Fruit fly (Drosophila melanogaster) whole organism, embryonic: ENCODE measurements around the gene Hrb98DE.

ENCODE experiments used
- Ada2b ChIP-seq: fragments of 200-800 bp; sonication (Bioruptor generic); IDR thresholded peaks from 2 replicates; pipeline ENCODE4 v1.3.6; 2022; ENCODE audit warnings: missing biosample characterization, missing genetic modification characterization
- B-H2 ChIP-seq: fragments of 200-800 bp; sonication (Bioruptor generic); optimal IDR thresholded peaks from 2 replicates; lab custom pipeline; 2018; ENCODE audit warnings: missing biosample characterization, mild to moderate bottlenecking, missing genetic modification characterization
- Blimp-1 ChIP-seq: fragments of 200-800 bp; sonication (Bioruptor generic); optimal IDR thresholded peaks from 3 replicates; lab custom pipeline; 2018; ENCODE audit warnings: missing biosample characterization, missing genetic modification characterization, mild to moderate bottlenecking, moderate library complexity, missing genetic modification reagents
- BtbVII ChIP-seq: fragments of 200-800 bp; sonication (Bioruptor generic); optimal IDR thresholded peaks from 3 replicates; lab custom pipeline; 2017; ENCODE audit warnings: missing biosample characterization, mild to moderate bottlenecking, missing genetic modification characterization
- CG10654 ChIP-seq: fragments of 200-800 bp; sonication (Bioruptor generic); optimal IDR thresholded peaks from 2 replicates; lab custom pipeline; 2016; ENCODE audit warnings: missing biosample characterization, missing genetic modification characterization
- CG14014 ChIP-seq: fragments of 200-800 bp; sonication (Bioruptor generic); IDR thresholded peaks from 2 replicates; pipeline ENCODE4 v1.3.6; 2022; ENCODE audit warnings: missing biosample characterization, missing genetic modification characterization
- CG15601 ChIP-seq: fragments of 200-800 bp; sonication (Bioruptor generic); optimal IDR thresholded peaks from 3 replicates; lab custom pipeline; 2019; ENCODE audit warnings: missing biosample characterization, mild to moderate bottlenecking, missing genetic modification characterization, moderate library complexity
- CG16813 ChIP-seq: fragments of 200-800 bp; sonication (Bioruptor generic); IDR thresholded peaks from 3 replicates; pipeline ENCODE4 v1.3.6; 2022; ENCODE audit warnings: missing biosample characterization, missing genetic modification characterization; ENCODE audit not compliant: partially characterized antibody
- CG2116 ChIP-seq: fragments of 200-800 bp; sonication (Bioruptor generic); optimal IDR thresholded peaks from 3 replicates; lab custom pipeline; 2018; ENCODE audit warnings: missing biosample characterization, mild to moderate bottlenecking, missing genetic modification characterization
- CG2120 ChIP-seq: fragments of 200-800 bp; sonication (Bioruptor generic); optimal IDR thresholded peaks from 3 replicates; lab custom pipeline; 2016; ENCODE audit warnings: missing biosample characterization, missing genetic modification characterization
- CG2129 ChIP-seq: fragments of 200-800 bp; sonication (Bioruptor generic); IDR thresholded peaks from 2 replicates; pipeline ENCODE4 v1.3.6; 2022; ENCODE audit warnings: missing biosample characterization, missing genetic modification characterization; ENCODE audit not compliant: partially characterized antibody
- CG2678 ChIP-seq: fragments of 200-800 bp; sonication (Bioruptor generic); optimal IDR thresholded peaks from 3 replicates; lab custom pipeline; 2019; ENCODE audit warnings: missing biosample characterization, mild to moderate bottlenecking, missing genetic modification characterization, moderate library complexity
- CG2712 ChIP-seq: fragments of 200-800 bp; optimal IDR thresholded peaks from 3 replicates; lab custom pipeline; 2019; ENCODE audit warnings: missing biosample characterization, mild to moderate bottlenecking, missing genetic modification characterization, moderate library complexity
- CG2889 ChIP-seq: fragments of 200-800 bp; sonication (Bioruptor generic); IDR thresholded peaks from 3 replicates; pipeline ENCODE4 v1.3.6; 2022; ENCODE audit warnings: missing biosample characterization, missing genetic modification characterization
- CG34224 ChIP-seq: fragments of 200-800 bp; sonication (Bioruptor generic); IDR thresholded peaks from 3 replicates; pipeline ENCODE4 v1.3.6; 2022; ENCODE audit warnings: missing biosample characterization, missing genetic modification characterization; ENCODE audit not compliant: partially characterized antibody
- CG4404 ChIP-seq: fragments of 200-800 bp; sonication (Bioruptor generic); IDR thresholded peaks from 2 replicates; pipeline ENCODE4 v1.3.6; 2022; ENCODE audit warnings: missing biosample characterization, missing genetic modification characterization
- CG6813 ChIP-seq: fragments of 200-800 bp; sonication (Bioruptor generic); optimal IDR thresholded peaks from 2 replicates; lab custom pipeline; 2017; ENCODE audit warnings: missing biosample characterization, missing genetic modification characterization, mild to moderate bottlenecking, moderate library complexity, missing genetic modification reagents
- CG7745 ChIP-seq: fragments of 200-800 bp; sonication (Bioruptor generic); optimal IDR thresholded peaks from 2 replicates; lab custom pipeline; 2018; ENCODE audit warnings: missing biosample characterization, mild to moderate bottlenecking, missing genetic modification characterization, moderate library complexity
- CG9609 ChIP-seq: fragments of 200-800 bp; sonication (Bioruptor generic); optimal IDR thresholded peaks from 3 replicates; lab custom pipeline; 2016; ENCODE audit warnings: missing biosample characterization, missing genetic modification characterization
- CG9797 ChIP-seq: fragments of 200-800 bp; sonication (Bioruptor generic); optimal IDR thresholded peaks from 3 replicates; lab custom pipeline; 2018; ENCODE audit warnings: missing biosample characterization, mild to moderate bottlenecking, missing genetic modification characterization
- CG9932 ChIP-seq: fragments of 200-800 bp; sonication (Bioruptor generic); IDR thresholded peaks from 2 replicates; pipeline ENCODE4 v1.3.6; 2022; ENCODE audit warnings: missing biosample characterization, missing genetic modification characterization
- CHES-1-like ChIP-seq: fragments of 200-800 bp; sonication (Bioruptor generic); optimal IDR thresholded peaks from 2 replicates; lab custom pipeline; 2016; ENCODE audit warnings: missing biosample characterization, missing genetic modification characterization
- CTCF ChIP-seq: fragments of 200-800 bp; sonication (Bioruptor generic); optimal IDR thresholded peaks from 2 replicates; lab custom pipeline; 2017; ENCODE audit warnings: missing biosample characterization, mild to moderate bottlenecking, missing genetic modification characterization, moderate library complexity
- Camta ChIP-seq: fragments of 200-800 bp; sonication (Bioruptor generic); optimal IDR thresholded peaks from 2 replicates; lab custom pipeline; 2016; ENCODE audit warnings: missing biosample characterization, missing genetic modification characterization
- Deaf1 ChIP-seq: fragments of 200-800 bp; optimal IDR thresholded peaks from 3 replicates; lab custom pipeline; 2019; ENCODE audit warnings: missing biosample characterization, mild to moderate bottlenecking, missing genetic modification characterization, moderate library complexity
- Dek ChIP-seq: fragments of 200-800 bp; sonication (Bioruptor generic); optimal IDR thresholded peaks from 3 replicates; lab custom pipeline; 2019; ENCODE audit warnings: missing biosample characterization, mild to moderate bottlenecking, missing genetic modification characterization, moderate library complexity
- Hr78 ChIP-seq, 2 experiments: fragments of 200-800 bp in 1 of 2; fragments of >200 bp in 1 of 2; sonication (Bioruptor generic) in 1 of 2; optimal IDR thresholded peaks; 2 replicates each; lab custom pipeline; 2017 to 2019; ENCODE audit warnings: missing biosample characterization in 2 of 2, missing genetic modification characterization in 2 of 2, mild to moderate bottlenecking in 1 of 2, moderate library complexity in 1 of 2
- MBD-R2 ChIP-seq: fragments of 200-800 bp; sonication (Bioruptor generic); IDR thresholded peaks from 2 replicates; pipeline ENCODE4 v1.3.6; 2022; ENCODE audit warnings: missing biosample characterization, missing genetic modification characterization
- Med ChIP-seq: fragments of 200-800 bp; sonication (Bioruptor generic); peaks from one replicate; lab custom pipeline; 2016; ENCODE audit warnings: missing biosample characterization, missing genetic modification characterization, mild to moderate bottlenecking, inconsistent platforms, moderate library complexity
- NC2β ChIP-seq: fragments of 200-800 bp; sonication (Bioruptor generic); optimal IDR thresholded peaks from 2 replicates; lab custom pipeline; 2016; ENCODE audit warnings: missing biosample characterization, missing genetic modification characterization
- Optix ChIP-seq: fragments of 200-800 bp; sonication (Bioruptor generic); IDR thresholded peaks from 3 replicates; pipeline ENCODE4 v1.3.6; 2022; ENCODE audit warnings: missing biosample characterization, missing genetic modification characterization
- ase ChIP-seq: fragments of 200-800 bp; sonication (Bioruptor generic); IDR thresholded peaks from 3 replicates; pipeline ENCODE4 v1.3.6; 2022; ENCODE audit warnings: missing biosample characterization, missing genetic modification characterization
- btn ChIP-seq: fragments of 200-800 bp; sonication (Bioruptor generic); optimal IDR thresholded peaks from 2 replicates; lab custom pipeline; 2016; ENCODE audit warnings: missing biosample characterization, missing genetic modification characterization
- danr ChIP-seq: fragments of 200-800 bp; sonication (Bioruptor generic); IDR thresholded peaks from 2 replicates; pipeline ENCODE4 v1.3.6; 2022; ENCODE audit warnings: missing biosample characterization, missing genetic modification characterization
- ems ChIP-seq: fragments of 200-800 bp; sonication (Bioruptor generic); optimal IDR thresholded peaks from 3 replicates; lab custom pipeline; 2016; ENCODE audit warnings: missing biosample characterization, missing genetic modification characterization
- ewg ChIP-seq: fragments of 200-800 bp; sonication (Bioruptor generic); optimal IDR thresholded peaks from 3 replicates; lab custom pipeline; 2017; ENCODE audit warnings: mild to moderate bottlenecking, missing biosample characterization, missing genetic modification reagents, missing genetic modification characterization
- gt ChIP-seq: fragments of 200-800 bp; sonication (Bioruptor generic); IDR thresholded peaks from 2 replicates; pipeline ENCODE4 v1.3.6; 2022; ENCODE audit warnings: missing biosample characterization, missing genetic modification characterization
- h ChIP-seq: fragments of >200 bp; optimal IDR thresholded peaks from 2 replicates; lab custom pipeline; 2017
- her ChIP-seq: fragments of 200-800 bp; sonication (Bioruptor generic); optimal IDR thresholded peaks from 2 replicates; lab custom pipeline; 2016; ENCODE audit warnings: missing biosample characterization, missing genetic modification characterization
- jumu ChIP-seq: fragments of 200-800 bp; sonication (Bioruptor generic); optimal IDR thresholded peaks from 3 replicates; lab custom pipeline; 2016; ENCODE audit warnings: missing biosample characterization, missing genetic modification characterization
- luna ChIP-seq: fragments of 200-800 bp; sonication (Bioruptor generic); optimal IDR thresholded peaks from 2 replicates; lab custom pipeline; 2016; ENCODE audit warnings: missing biosample characterization, missing genetic modification characterization
- nau ChIP-seq: fragments of 200-800 bp; sonication (Bioruptor generic); optimal IDR thresholded peaks from 3 replicates; lab custom pipeline; 2017; ENCODE audit warnings: missing biosample characterization, mild to moderate bottlenecking, missing genetic modification characterization, missing genetic modification reagents
- nerfin-1 ChIP-seq: fragments of 200-800 bp; sonication (Bioruptor generic); optimal IDR thresholded peaks from 3 replicates; lab custom pipeline; 2019; ENCODE audit warnings: missing biosample characterization, mild to moderate bottlenecking, missing genetic modification characterization, moderate library complexity
- pnt ChIP-seq: fragments of 200-800 bp; sonication (Bioruptor generic); optimal IDR thresholded peaks from 3 replicates; lab custom pipeline; 2016; ENCODE audit warnings: missing biosample characterization, missing genetic modification characterization
- pzg ChIP-seq: fragments of 200-800 bp; sonication (Bioruptor generic); optimal IDR thresholded peaks from 3 replicates; lab custom pipeline; 2018; ENCODE audit warnings: missing biosample characterization, mild to moderate bottlenecking, missing genetic modification characterization, moderate library complexity
- sqz ChIP-seq: fragments of 200-800 bp; sonication (Bioruptor generic); optimal IDR thresholded peaks from 3 replicates; lab custom pipeline; 2018; ENCODE audit warnings: missing biosample characterization, mild to moderate bottlenecking, missing genetic modification characterization
- tin ChIP-seq: fragments of 200-800 bp; sonication (Bioruptor generic); optimal IDR thresholded peaks from 3 replicates; lab custom pipeline; 2016; ENCODE audit warnings: missing biosample characterization, missing genetic modification characterization
- tna ChIP-seq: fragments of 200-800 bp; sonication (Bioruptor generic); IDR thresholded peaks from 2 replicates; pipeline ENCODE4 v1.3.6; 2022; ENCODE audit warnings: missing biosample characterization, missing genetic modification characterization; ENCODE audit not compliant: partially characterized antibody
- vfl ChIP-seq: fragments of 200-800 bp; sonication (Bioruptor generic); optimal IDR thresholded peaks from 2 replicates; lab custom pipeline; 2016; ENCODE audit warnings: missing biosample characterization, missing genetic modification characterization
- wek ChIP-seq: fragments of 200-800 bp; sonication (Bioruptor generic); optimal IDR thresholded peaks from 3 replicates; lab custom pipeline; 2018; ENCODE audit warnings: missing biosample characterization, mild to moderate bottlenecking, missing genetic modification characterization, moderate library complexity

The Hrb98DE gene

DNA sequence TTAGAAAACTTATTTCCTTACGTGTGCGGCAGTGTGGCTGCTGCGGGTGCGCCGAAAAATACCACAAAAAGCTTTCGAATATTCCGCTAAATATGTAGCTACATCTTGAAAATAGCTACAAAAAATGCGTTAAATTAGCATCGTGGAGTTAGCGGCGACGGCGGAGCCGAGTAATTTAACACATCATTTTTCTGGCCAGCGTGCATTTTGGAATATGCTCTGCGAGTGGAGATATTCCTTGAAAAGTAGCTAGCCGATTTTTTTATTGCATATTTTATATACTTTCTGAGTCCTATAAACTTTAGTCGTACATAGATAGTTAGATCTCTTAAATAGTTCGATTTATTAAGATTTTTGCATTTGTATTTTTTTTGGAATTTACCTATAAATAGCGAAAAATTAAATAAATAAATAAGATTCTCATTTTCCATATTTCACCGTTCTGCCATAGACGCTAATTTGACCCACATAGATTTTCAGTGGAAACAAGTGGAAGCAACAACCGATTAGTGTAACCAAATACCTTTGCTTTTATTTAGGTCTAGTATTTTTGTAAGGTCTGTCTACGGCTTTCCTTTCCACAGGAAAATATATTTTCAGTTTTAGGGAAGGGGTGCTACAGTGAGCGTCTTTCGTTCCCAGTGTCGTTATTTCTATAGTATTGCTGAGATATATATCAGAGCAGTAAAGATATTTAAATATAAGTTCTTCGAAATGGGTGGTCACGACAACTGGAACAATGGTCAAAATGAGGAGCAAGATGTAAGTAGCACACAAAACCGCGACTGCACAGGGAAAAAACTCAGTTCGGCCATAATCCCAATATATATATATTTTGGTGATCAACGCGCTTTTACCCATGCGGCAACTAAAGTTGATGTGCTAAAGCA lies at the start of gene Hrb98DE, which contains the start of gene Noa36 (continued):
- TF ChIP-seq CG2129 (GFP tag; lab: Robert Waterston, UW) (no peak), Deaf1 (tag; lab: Kevin White, UChicago) (no peak), CG9932 (peak; percentile 80), CG7745 (tag; lab: Kevin White, UChicago) (no peak), CG2889 (no peak), CG4404 (GFP tag; lab: Robert Waterston, UW) (peak; percentile 59), danr (GFP tag; lab: Robert Waterston, UW) (peak; percentile 30; the same call in 1 of the 2 replicates), CHES-1-like (GFP tag; lab: Kevin White, UChicago) (no peak), CG16813 (no peak), pzg (GFP tag; lab: Kevin White, UChicago) (peak; percentile 18), CG10654 (peak; percentile 22), jumu (no peak), MBD-R2 (GFP tag; lab: Robert Waterston, UW) (no peak), B-H2 (GFP tag; lab: Kevin White, UChicago) (peak; percentile 8), CTCF (GFP tag; lab: Kevin White, UChicago) (no peak), CG9609 (GFP tag; lab: Kevin White, UChicago) (peak; percentile 17), Med (GFP tag; lab: Kevin White, UChicago) (peak; percentile 29), CG14014 (GFP tag; lab: Robert Waterston, UW) (0 out of 2 replicates have a peak, but pooled peaks have one; percentile 20), BtbVII (GFP tag; lab: Kevin White, UChicago) (no peak), CG9797 (GFP tag; lab: Kevin White, UChicago) (peak; percentile 67), pnt (GFP tag; lab: Kevin White, UChicago) (no peak), wek (GFP tag; lab: Kevin White, UChicago) (no peak), CG2678 (tag; lab: Kevin White, UChicago) (peak; percentile 43), Ada2b (GFP tag; lab: Robert Waterston, UW) (0 out of 2 replicates have a peak, but pooled peaks have one; percentile 16), CG2120 (peak; percentile 68), Dek (tag; lab: Kevin White, UChicago) (peak; percentile 38), CG2712 (tag; lab: Kevin White, UChicago) (peak; percentile 51), nerfin-1 (tag; lab: Kevin White, UChicago) (peak; percentile 75), nau (GFP tag; lab: Kevin White, UChicago) (no peak), Blimp-1 (no peak), Camta (GFP tag; lab: Kevin White, UChicago) (peak; percentile 28), tin (GFP tag; lab: Kevin White, UChicago) (peak; percentile 9), btn (GFP tag; lab: Kevin White, UChicago) (no peak), CG34224 (GFP tag; lab: Robert Waterston, UW) (no peak), sqz (no peak), her (GFP tag; lab: Kevin White, UChicago) (no peak), ewg (GFP tag; lab: Kevin White, UChicago) (peak; percentile 26), ems (GFP tag; lab: Kevin White, UChicago) (no peak), vfl (GFP tag; lab: Kevin White, UChicago) (no peak), luna (GFP tag; lab: Kevin White, UChicago) (no peak), Optix (GFP tag; lab: Robert Waterston, UW) (no peak), tna (GFP tag; lab: Robert Waterston, UW) (no peak), Hr78 (GFP tag; optimal IDR thresholded peaks at IDR 0.05; lab: Kevin White, UChicago) (no peak), NC2β (GFP tag; lab: Kevin White, UChicago) (no peak), ase (GFP tag; lab: Robert Waterston, UW) (no peak), CG6813 (GFP tag; lab: Kevin White, UChicago) (no peak), h (no peak), gt (no peak), CG2116 (no peak), CG15601 (tag; lab: Kevin White, UChicago) (no peak)
